Worm (Caenorhabditis elegans): ENCODE data around the gene nhx-5.

- TF ChIP-seq nhr-11 (tag; optimal IDR thresholded peaks at IDR 0.05) = no peak
- no peak for TF ChIP-seq ztf-4 (tag; optimal IDR thresholded peaks at IDR 0.05)
- TF ChIP-seq unc-62 (GFP tag; optimal IDR thresholded peaks at IDR 0.05) = no peak
- TF ChIP-seq sptf-1 (tag; optimal IDR thresholded peaks at IDR 0.05) = no peak
- TF ChIP-seq fos-1 (tag; optimal IDR thresholded peaks at IDR 0.05) = no peak
- TF ChIP-seq mep-1 (tag; optimal IDR thresholded peaks at IDR 0.05) = no peak
- TF ChIP-seq unc-30 (tag; optimal IDR thresholded peaks at IDR 0.05) = no peak
- TF ChIP-seq nhr-47 (tag; optimal IDR thresholded peaks at IDR 0.05) = no peak
- TF ChIP-seq elt-2 (tag; optimal IDR thresholded peaks at IDR 0.05) = peak; percentile 2
- no peak for TF ChIP-seq ets-5 (GFP tag; IDR thresholded peaks at IDR 0.05)
- TF ChIP-seq lin-15B (tag; optimal IDR thresholded peaks at IDR 0.05) = no peak
- no peak for TF ChIP-seq blmp-1 (tag; optimal IDR thresholded peaks at IDR 0.05)
- no peak for TF ChIP-seq aly-2 (tag; optimal IDR thresholded peaks at IDR 0.05)
- TF ChIP-seq nhr-12 (tag; optimal IDR thresholded peaks at IDR 0.05) = no peak
Observed at ce11 chrX:10534625-10535244, 42.0 kb upstream of the nhx-5 start.
